Worm (Caenorhabditis elegans) whole organism, L4 larva: Measurements from ENCODE around the gene lact-7.

ENCODE experiments used
- F49E8.2 ChIP-seq: sonication (generic microtip); optimal IDR thresholded peaks from 2 replicates; lab custom pipeline; 2016; ENCODE audit warnings: missing compliant biosample characterization, mild to moderate bottlenecking, missing genetic modification characterization, borderline replicate concordance
- T20F7.1 ChIP-seq: fragments of 200-800 bp; sonication (Bioruptor generic); optimal IDR thresholded peaks from 2 replicates; lab custom pipeline; 2018; ENCODE audit warnings: mild to moderate bottlenecking, missing genetic modification characterization, missing compliant biosample characterization
- T26A8.4 ChIP-seq: fragments of 200-800 bp; sonication (Bioruptor generic); IDR thresholded peaks from 2 replicates; pipeline ENCODE4 v1.3.6; 2022; ENCODE audit warnings: missing genetic modification characterization, missing compliant biosample characterization
- Y5F2A.4 ChIP-seq: fragments of 200-800 bp; sonication (Bioruptor generic); optimal IDR thresholded peaks from 2 replicates; lab custom pipeline; 2018; ENCODE audit warnings: mild to moderate bottlenecking, missing genetic modification characterization, missing compliant biosample characterization
- Y75B8A.6 ChIP-seq: fragments of 200-800 bp; sonication (Bioruptor generic); IDR thresholded peaks from 2 replicates; pipeline ENCODE4 v1.3.6; 2022; ENCODE audit warnings: missing genetic modification reagents, missing genetic modification characterization, missing compliant biosample characterization
- aha-1 ChIP-seq: fragments of 150-350 bp; peaks from one replicate; lab custom pipeline; 2014; ENCODE audit warnings: missing biosample characterization, missing genetic modification characterization
- aly-2 ChIP-seq: sonication (generic microtip); optimal IDR thresholded peaks from 2 replicates; lab custom pipeline; 2018; ENCODE audit warnings: missing biosample characterization, missing genetic modification characterization
- attf-4 ChIP-seq: sonication (generic microtip); optimal IDR thresholded peaks from 3 replicates; lab custom pipeline; 2017; ENCODE audit warnings: missing biosample characterization, missing genetic modification characterization
- ceh-28 ChIP-seq: fragments of 150-350 bp; optimal IDR thresholded peaks from 2 replicates; lab custom pipeline; 2014; ENCODE audit warnings: missing biosample characterization, missing genetic modification reagents, missing genetic modification characterization
- ctbp-1 ChIP-seq: fragments of 200-800 bp; sonication (Bioruptor generic); IDR thresholded peaks from 2 replicates; pipeline ENCODE4 v1.3.6; 2022; ENCODE audit warnings: missing genetic modification reagents, missing genetic modification characterization, missing compliant biosample characterization
- daf-12 ChIP-seq: fragments of 150-350 bp; optimal IDR thresholded peaks from 2 replicates; lab custom pipeline; 2014; ENCODE audit warnings: missing biosample characterization, missing genetic modification reagents, missing genetic modification characterization
- daf-16 ChIP-seq, 3 experiments: sonication (generic microtip); optimal IDR thresholded peaks; 2 replicates each; lab custom pipeline; 2016 to 2017; ENCODE audit warnings: missing genetic modification characterization in 3 of 3, missing genetic modification reagents in 3 of 3, mild to moderate bottlenecking in 2 of 3, missing compliant biosample characterization in 2 of 3, missing biosample characterization in 1 of 3, moderate library complexity in 1 of 3
- daf-19 ChIP-seq: fragments of 200-800 bp; sonication (Bioruptor generic); conservative IDR thresholded peaks from 2 replicates; pipeline ENCODE4 v1.3.6; 2022; ENCODE audit warnings: missing genetic modification characterization, missing compliant biosample characterization
- dmd-6 ChIP-seq: fragments of 200-800 bp; sonication (Bioruptor generic); IDR thresholded peaks from 2 replicates; pipeline ENCODE4 v1.3.6; 2022; ENCODE audit warnings: missing genetic modification reagents, missing genetic modification characterization, missing compliant biosample characterization
- dmd-9 ChIP-seq: fragments of 200-800 bp; sonication (Bioruptor generic); IDR thresholded peaks from 2 replicates; pipeline ENCODE4 v1.3.6; 2022; ENCODE audit warnings: missing genetic modification reagents, missing genetic modification characterization, missing compliant biosample characterization
- dpl-1 ChIP-seq: fragments of 150-350 bp; optimal IDR thresholded peaks from 2 replicates; lab custom pipeline; 2014; ENCODE audit warnings: missing biosample characterization, missing genetic modification reagents, missing genetic modification characterization
- dve-1 ChIP-seq: sonication (generic microtip); optimal IDR thresholded peaks from 2 replicates; lab custom pipeline; 2017; ENCODE audit warnings: antibody characterized with exemption, mild to moderate bottlenecking, missing genetic modification characterization, missing compliant biosample characterization; ENCODE audit not compliant: insufficient read depth
- fkh-10 ChIP-seq: fragments of 150-350 bp; optimal IDR thresholded peaks from 2 replicates; lab custom pipeline; 2014; ENCODE audit warnings: missing biosample characterization, missing genetic modification reagents, missing genetic modification characterization
- hif-1 ChIP-seq, 2 experiments: sonication (generic microtip); optimal IDR thresholded peaks; 2 replicates each; lab custom pipeline; 2016 to 2017; ENCODE audit warnings: missing compliant biosample characterization in 2 of 2, missing genetic modification characterization in 2 of 2, missing genetic modification reagents in 2 of 2, missing genotype in 2 of 2, mild to moderate bottlenecking in 1 of 2
- hlh-11 ChIP-seq: fragments of 200-800 bp; sonication (Bioruptor generic); optimal IDR thresholded peaks from 2 replicates; lab custom pipeline; 2018; ENCODE audit warnings: mild to moderate bottlenecking, missing genetic modification characterization, missing compliant biosample characterization
- hlh-30 ChIP-seq: sonication (generic microtip); optimal IDR thresholded peaks from 2 replicates; lab custom pipeline; 2017; ENCODE audit warnings: antibody characterized with exemption, mild to moderate bottlenecking, missing genetic modification characterization, missing compliant biosample characterization; ENCODE audit not compliant: insufficient read depth
- hmg-1.1 ChIP-seq: fragments of 200-800 bp; sonication (Bioruptor generic); IDR thresholded peaks from 2 replicates; pipeline ENCODE4 v1.3.6; 2022; ENCODE audit warnings: missing genetic modification reagents, missing genetic modification characterization, missing compliant biosample characterization
- lim-7 ChIP-seq: fragments of 200-800 bp; sonication (Bioruptor generic); IDR thresholded peaks from 2 replicates; pipeline ENCODE4 v1.3.6; 2022; ENCODE audit warnings: missing genetic modification characterization, missing compliant biosample characterization
- lin-15B ChIP-seq: fragments of 150-350 bp; sonication (generic microtip); optimal IDR thresholded peaks from 3 replicates; lab custom pipeline; 2014; ENCODE audit warnings: missing biosample characterization, missing genetic modification characterization
- lin-29 ChIP-seq: fragments of 200-800 bp; sonication (Bioruptor generic); IDR thresholded peaks from 2 replicates; pipeline ENCODE4 v1.3.6; 2022; ENCODE audit warnings: missing genetic modification reagents, missing genetic modification characterization, missing compliant biosample characterization
- lin-39 ChIP-seq: fragments of 150-350 bp; optimal IDR thresholded peaks from 2 replicates; lab custom pipeline; 2014; ENCODE audit warnings: missing biosample characterization, missing genetic modification reagents, missing genetic modification characterization
- lsy-2 ChIP-seq, 2 experiments: fragments of 150-350 bp in 1 of 2; sonication (generic microtip) in 1 of 2; optimal IDR thresholded peaks; 2 replicates each; lab custom pipeline; 2014 to 2017; ENCODE audit warnings: missing biosample characterization in 2 of 2, missing genetic modification characterization in 2 of 2
- mdl-1 ChIP-seq, 2 experiments: fragments of 150-350 bp in 1 of 2; sonication (generic microtip) in 1 of 2; optimal IDR thresholded peaks; 2 replicates each; lab custom pipeline; 2014 to 2017; ENCODE audit warnings: missing biosample characterization in 2 of 2, missing genetic modification characterization in 2 of 2
- mep-1 ChIP-seq: fragments of 150-350 bp; sonication (generic microtip); optimal IDR thresholded peaks from 3 replicates; lab custom pipeline; 2014; ENCODE audit warnings: missing biosample characterization, missing genetic modification characterization
- mxl-3 ChIP-seq: fragments of 200-800 bp; sonication (Bioruptor generic); optimal IDR thresholded peaks from 2 replicates; lab custom pipeline; 2018; ENCODE audit warnings: mild to moderate bottlenecking, missing genetic modification characterization, missing compliant biosample characterization
- nhr-10 ChIP-seq: fragments of 150-350 bp; optimal IDR thresholded peaks from 2 replicates; lab custom pipeline; 2014; ENCODE audit warnings: missing biosample characterization, missing genetic modification characterization
- nhr-111 ChIP-seq: fragments of 200-800 bp; sonication (Bioruptor generic); optimal IDR thresholded peaks from 2 replicates; lab custom pipeline; 2018; ENCODE audit warnings: mild to moderate bottlenecking, missing genetic modification characterization, missing compliant biosample characterization
- nhr-28 ChIP-seq: fragments of 150-350 bp; optimal IDR thresholded peaks from 2 replicates; lab custom pipeline; 2014; ENCODE audit warnings: missing biosample characterization, missing genetic modification characterization
- nhr-42 ChIP-seq: fragments of 200-800 bp; sonication (Bioruptor generic); IDR thresholded peaks from 2 replicates; pipeline ENCODE4 v1.3.6; 2022; ENCODE audit warnings: missing genetic modification characterization, missing compliant biosample characterization
- nhr-48 ChIP-seq: sonication (generic microtip); optimal IDR thresholded peaks from 2 replicates; lab custom pipeline; 2016; ENCODE audit warnings: mild to moderate bottlenecking, missing genetic modification characterization, missing compliant biosample characterization
- nhr-6 ChIP-seq: fragments of 150-350 bp; optimal IDR thresholded peaks from 2 replicates; lab custom pipeline; 2014; ENCODE audit warnings: missing biosample characterization, missing genetic modification characterization
- nhr-76 ChIP-seq: fragments of 150-350 bp; optimal IDR thresholded peaks from 2 replicates; lab custom pipeline; 2014; ENCODE audit warnings: missing biosample characterization, missing genetic modification characterization
- nhr-77 ChIP-seq: fragments of 150-350 bp; optimal IDR thresholded peaks from 2 replicates; lab custom pipeline; 2014; ENCODE audit warnings: missing biosample characterization, missing genetic modification characterization
- pha-4 ChIP-seq, 2 experiments: fragments of 150-350 bp in 1 of 2; fragments of 200-800 bp in 1 of 2; sonication (Bioruptor generic) in 1 of 2; IDR thresholded peaks in 1 of 2; optimal IDR thresholded peaks in 1 of 2; 2 replicates each; pipeline versions ENCODE4 v1.3.6 to Lab custom; 2014 to 2022; ENCODE audit warnings: missing genetic modification characterization in 2 of 2, missing genetic modification reagents in 2 of 2, missing biosample characterization in 1 of 2, missing compliant biosample characterization in 1 of 2
- php-3 ChIP-seq: fragments of 200-800 bp; sonication (Bioruptor generic); IDR thresholded peaks from 2 replicates; pipeline ENCODE4 v1.3.6; 2022; ENCODE audit warnings: missing genetic modification reagents, missing genetic modification characterization, missing compliant biosample characterization
- pqm-1 ChIP-seq: sonication (generic microtip); optimal IDR thresholded peaks from 2 replicates; lab custom pipeline; 2017; ENCODE audit warnings: missing biosample characterization, missing genetic modification characterization
- rbr-2 ChIP-seq: sonication (generic microtip); optimal IDR thresholded peaks from 2 replicates; lab custom pipeline; 2016; ENCODE audit warnings: missing genotype, missing genetic modification characterization, missing compliant biosample characterization
- snpc-4 ChIP-seq: fragments of 150-350 bp; optimal IDR thresholded peaks from 2 replicates; lab custom pipeline; 2014; ENCODE audit warnings: missing biosample characterization, missing genetic modification characterization
- tra-1 ChIP-seq: fragments of 200-800 bp; sonication (Bioruptor generic); IDR thresholded peaks from 2 replicates; pipeline ENCODE4 v1.3.6; 2022; ENCODE audit warnings: missing genetic modification reagents, missing genetic modification characterization, missing compliant biosample characterization
- unc-130 ChIP-seq: sonication (generic microtip); optimal IDR thresholded peaks from 2 replicates; lab custom pipeline; 2016; ENCODE audit warnings: missing genetic modification reagents, missing genetic modification characterization, missing compliant biosample characterization
- unc-39 ChIP-seq: sonication (generic microtip); optimal IDR thresholded peaks from 2 replicates; lab custom pipeline; 2017; ENCODE audit warnings: missing biosample characterization, missing genetic modification characterization
- unc-62 ChIP-seq, 3 experiments: fragments of 150-350 bp in 1 of 3; sonication (generic microtip); optimal IDR thresholded peaks in 2 of 3; peaks in 1 of 3; 1 replicate in 1 of 3; 2 replicates in 2 of 3; lab custom pipeline; 2014 to 2017; ENCODE audit warnings: missing biosample characterization in 3 of 3, missing genetic modification characterization in 3 of 3, missing genetic modification reagents in 3 of 3, missing genotype in 1 of 3
- vab-7 ChIP-seq: fragments of 200-800 bp; sonication (Bioruptor generic); IDR thresholded peaks from 2 replicates; pipeline ENCODE4 v1.3.6; 2022; ENCODE audit warnings: missing genetic modification reagents, missing genetic modification characterization, missing compliant biosample characterization

Gene lact-7

DNA sequence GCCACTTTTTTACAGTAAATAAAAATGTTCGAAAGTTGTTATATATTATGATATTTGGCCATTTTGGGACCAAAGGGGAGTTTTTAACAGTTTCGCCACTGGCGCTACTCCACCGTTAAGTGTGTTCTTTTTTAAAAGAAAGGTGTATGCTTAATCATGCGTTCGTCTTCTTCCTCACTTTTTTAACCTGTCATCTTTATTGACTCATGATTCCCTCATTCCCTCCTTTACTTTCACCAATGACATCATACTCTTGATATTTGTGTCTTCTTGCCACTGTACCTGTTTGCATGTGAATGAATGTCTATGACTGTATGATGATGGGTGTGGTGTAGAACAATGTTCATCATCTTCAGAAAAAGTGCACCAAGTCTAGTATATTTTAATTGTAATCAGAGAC, 31.7 kb downstream of the lact-7 start:
- no peak for TF ChIP-seq daf-16 (GFP tag; optimal IDR thresholded peaks at IDR 0.05; lab: Kevin White, UChicago)
- TF ChIP-seq daf-16 (tag; optimal IDR thresholded peaks at IDR 0.05; lab: Kevin White, UChicago) = peak; percentile 43
- no peak for TF ChIP-seq unc-130 (GFP tag; lab: Kevin White, UChicago)
- TF ChIP-seq dpl-1 (GFP tag; lab: Kevin White, UChicago) = no peak
- TF ChIP-seq F49E8.2 (tag; lab: Kevin White, UChicago) = no peak
- no peak for TF ChIP-seq vab-7 (GFP tag; lab: Robert Waterston, UW)
- TF ChIP-seq aly-2 (tag; lab: Kevin White, UChicago) = no peak
- no peak for TF ChIP-seq unc-39 (tag; lab: Kevin White, UChicago)
- no peak for TF ChIP-seq dmd-9 (GFP tag; lab: Robert Waterston, UW)
- no peak for TF ChIP-seq mxl-3 (GFP tag; lab: Kevin White, UChicago)
- peak; percentile 51 for TF ChIP-seq T20F7.1 (GFP tag; lab: Kevin White, UChicago)
- 0 out of 2 replicates have a peak, but pooled peaks have one; percentile 13 for TF ChIP-seq php-3 (GFP tag; lab: Robert Waterston, UW)
- no peak for TF ChIP-seq nhr-10 (tag; lab: Kevin White, UChicago)
- TF ChIP-seq daf-19 (GFP tag; lab: Robert Waterston, UW) = no peak
- TF ChIP-seq ceh-28 (tag; lab: Kevin White, UChicago) = no peak
- TF ChIP-seq nhr-111 (GFP tag; lab: Kevin White, UChicago) = no peak
- TF ChIP-seq nhr-77 (tag; lab: Kevin White, UChicago) = peak; percentile 1
- peak; percentile 43 for TF ChIP-seq pqm-1 (tag; lab: Kevin White, UChicago)
- 0 out of 2 replicates have a peak, but pooled peaks have one; percentile 48 for TF ChIP-seq Y75B8A.6 (GFP tag; lab: Robert Waterston, UW)
- TF ChIP-seq hlh-30 (tag; lab: Kevin White, UChicago) = peak; percentile 84
- TF ChIP-seq nhr-42 (GFP tag; lab: Robert Waterston, UW) = no peak
- no peak for TF ChIP-seq T26A8.4 (GFP tag; lab: Robert Waterston, UW)
- no peak for TF ChIP-seq daf-12 (tag; lab: Kevin White, UChicago)
- TF ChIP-seq tra-1 = peak; percentile 63; the same call in 1 of the 2 replicates
- no peak for TF ChIP-seq snpc-4 (tag; lab: Kevin White, UChicago)
- TF ChIP-seq hmg-1.1 (GFP tag; lab: Robert Waterston, UW) = no peak
- no peak for TF ChIP-seq fkh-10 (GFP tag; lab: Kevin White, UChicago)
- TF ChIP-seq nhr-6 (tag; lab: Kevin White, UChicago) = peak; percentile 36
- TF ChIP-seq nhr-76 = no peak
- TF ChIP-seq hif-1 (tag; optimal IDR thresholded peaks at IDR 0.05; lab: Kevin White, UChicago) = no peak
- TF ChIP-seq dve-1 (tag; lab: Kevin White, UChicago) = peak; percentile 61
- TF ChIP-seq lin-39 (tag; lab: Kevin White, UChicago) = no peak
- TF ChIP-seq pha-4 (GFP tag; IDR thresholded peaks at IDR 0.05; lab: Robert Waterston, UW) = no peak
- TF ChIP-seq pha-4 (tag; optimal IDR thresholded peaks at IDR 0.05; lab: Kevin White, UChicago) = peak; percentile 51
- TF ChIP-seq Y5F2A.4 (GFP tag; lab: Kevin White, UChicago) = no peak
- TF ChIP-seq dmd-6 (GFP tag; lab: Robert Waterston, UW) = peak; percentile 83
- TF ChIP-seq attf-4 (tag; lab: Kevin White, UChicago) = no peak
- TF ChIP-seq nhr-28 (tag; lab: Kevin White, UChicago) = peak; percentile 68
- TF ChIP-seq lin-15B (tag; lab: Kevin White, UChicago) = no peak
- peak; percentile 35 for TF ChIP-seq aha-1 (tag; lab: Kevin White, UChicago)
- peak in 1 of 2 experiments; percentile 17 for TF ChIP-seq lsy-2 (tag; optimal IDR thresholded peaks at IDR 0.05; lab: Kevin White, UChicago)
- TF ChIP-seq lin-29 (GFP tag; lab: Robert Waterston, UW) = no peak
- no peak for TF ChIP-seq nhr-48
- peak in 1 of 2 experiments; percentile 94 for TF ChIP-seq unc-62 (GFP tag; optimal IDR thresholded peaks at IDR 0.05 in 1 of 2; lab: Kevin White, UChicago)
- TF ChIP-seq unc-62 (tag; optimal IDR thresholded peaks at IDR 0.05; lab: Kevin White, UChicago) = no peak
- peak; percentile 36 for TF ChIP-seq mep-1
- peak; percentile 4 for TF ChIP-seq rbr-2 (tag; lab: Kevin White, UChicago)
- no peak for TF ChIP-seq ctbp-1
- no peak for TF ChIP-seq mdl-1 (tag; optimal IDR thresholded peaks at IDR 0.05; lab: Kevin White, UChicago)
- peak; percentile 74 for TF ChIP-seq hlh-11
- TF ChIP-seq lim-7 (GFP tag; lab: Robert Waterston, UW) = peak; percentile 53
